Worm (Caenorhabditis elegans): ENCODE data around the gene gpa-13.

DNA sequence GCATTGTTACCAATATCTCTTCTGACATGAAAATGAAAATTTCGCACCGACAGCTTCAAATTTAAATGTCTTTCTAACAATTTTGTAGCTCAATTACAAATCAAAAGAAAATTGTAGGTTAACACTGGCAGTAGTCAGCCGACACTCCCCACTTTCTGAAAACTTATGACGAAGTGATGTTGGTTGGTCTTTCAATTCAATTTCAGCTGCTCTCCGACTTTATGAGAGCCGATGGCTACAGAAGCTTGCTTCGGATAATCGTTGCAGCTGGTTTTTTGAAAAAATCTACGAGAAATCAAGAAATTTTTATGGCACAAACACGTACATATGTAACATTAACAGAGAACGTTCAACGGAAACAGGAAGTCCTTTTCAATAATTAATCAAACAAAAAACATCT, 30.1 kb upstream of the gpa-13 start, which contains the start of gene sre-20:
- TF ChIP-seq fkh-8 (tag; optimal IDR thresholded peaks at IDR 0.05) (peak; percentile 7), nhr-90 (tag; optimal IDR thresholded peaks at IDR 0.05; ENCODE audit: poor library complexity) (no peak), elt-2 (tag; optimal IDR thresholded peaks at IDR 0.05) (no peak), elt-3 (tag; optimal IDR thresholded peaks at IDR 0.05) (no peak), unc-130 (tag; optimal IDR thresholded peaks at IDR 0.05) (no peak), nhr-237 (tag; optimal IDR thresholded peaks at IDR 0.05) (no peak), lin-14 (GFP tag; optimal IDR thresholded peaks at IDR 0.05) (no peak), unc-62 (GFP tag; optimal IDR thresholded peaks at IDR 0.05) (no peak), jun-1 (tag; optimal IDR thresholded peaks at IDR 0.05) (no peak), efl-1 (optimal IDR thresholded peaks at IDR 0.05) (no peak), efl-1 (GFP tag; optimal IDR thresholded peaks at IDR 0.05 in 1 of 2) (no peak), ces-1 (GFP tag; optimal IDR thresholded peaks at IDR 0.05) (no peak), zip-4 (GFP tag; optimal IDR thresholded peaks at IDR 0.05) (no peak), rnt-1 (tag; optimal IDR thresholded peaks at IDR 0.05) (no peak), nhr-11 (tag; optimal IDR thresholded peaks at IDR 0.05) (no peak)

Data from whole organism, L1 larva.